Comparison of ENCODE assay signal across 3 worm cellular contexts in the genomic region with DNA sequence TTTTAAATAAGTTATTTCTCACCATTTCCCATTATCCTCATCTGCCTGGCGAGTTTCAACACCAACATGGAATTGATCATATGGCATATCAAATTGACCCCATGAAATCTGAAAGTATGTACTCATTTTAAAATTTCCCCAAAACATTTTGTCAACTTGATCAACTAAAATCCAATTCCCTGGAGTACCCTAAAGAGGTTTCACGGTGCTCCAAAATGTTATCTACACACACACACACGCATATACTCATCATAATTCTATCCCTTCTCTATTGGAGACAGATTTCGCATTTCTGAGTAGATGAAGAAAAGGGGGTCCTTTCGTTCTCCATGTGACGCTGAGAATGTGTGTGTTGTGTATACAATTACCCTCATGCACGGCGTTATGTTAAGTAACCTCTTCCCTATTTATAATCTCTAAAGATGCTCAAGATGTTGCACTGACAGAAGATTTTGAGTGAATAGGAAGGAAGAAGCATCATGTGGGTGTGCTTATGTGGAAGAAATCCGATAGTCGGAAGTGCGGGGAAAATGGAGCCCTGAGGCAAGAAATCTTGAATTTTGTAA.
A peak's percentile ranks its signal among the peaks of the same experiment; 100 is the strongest.
TF ChIP-seq lines count a peak whose summit lies in the region.

No protein-coding gene starts in this region.

TF ChIP-seq in whole organism, L1 larva, 84 proteins besides CTCF, POLR2A, EP300 and RAD21:
- TF ChIP-seq nhr-71 (tag; optimal IDR thresholded peaks at IDR 0.05; lab: Kevin White, UChicago) (peak; percentile 24), lin-14 (GFP tag; optimal IDR thresholded peaks at IDR 0.05; lab: Kevin White, UChicago) (peak; percentile 52), fos-1 (tag; optimal IDR thresholded peaks at IDR 0.05; lab: Kevin White, UChicago) (no peak)
TF ChIP-seq in whole organism, L1 larva: peak in this region for 2.

TF ChIP-seq in whole organism, late embryonic, 69 proteins besides CTCF, POLR2A, EP300 and RAD21:
- TF ChIP-seq sox-4 (tag; optimal IDR thresholded peaks at IDR 0.05; lab: Kevin White, UChicago) (no peak), ceh-34 (tag; optimal IDR thresholded peaks at IDR 0.05; lab: Kevin White, UChicago) (peak; percentile 59), unc-42 (tag; optimal IDR thresholded peaks at IDR 0.05; lab: Kevin White, UChicago) (peak; percentile 85)
TF ChIP-seq in whole organism, late embryonic: peak in this region for 2.

TF ChIP-seq in whole organism, mixed stage, embryonic, 35 proteins besides CTCF, POLR2A, EP300 and RAD21:
- TF ChIP-seq nhr-2 (tag; optimal IDR thresholded peaks at IDR 0.05; lab: Kevin White, UChicago) (no peak), ces-1 (GFP tag; optimal IDR thresholded peaks at IDR 0.05; lab: Kevin White, UChicago) (peak; percentile 94)
